Fruit fly (Drosophila melanogaster) whole organism, larva: ENCODE results near the gene tal-AA.

Source experiments
- noc ChIP-seq: fragments of 200-800 bp; sonication (Bioruptor generic); optimal IDR thresholded peaks from 3 replicates; lab custom pipeline; 2019; ENCODE audit warnings: missing biosample characterization, mild to moderate bottlenecking, missing genetic modification characterization, moderate library complexity

The tal-AA gene

DNA sequence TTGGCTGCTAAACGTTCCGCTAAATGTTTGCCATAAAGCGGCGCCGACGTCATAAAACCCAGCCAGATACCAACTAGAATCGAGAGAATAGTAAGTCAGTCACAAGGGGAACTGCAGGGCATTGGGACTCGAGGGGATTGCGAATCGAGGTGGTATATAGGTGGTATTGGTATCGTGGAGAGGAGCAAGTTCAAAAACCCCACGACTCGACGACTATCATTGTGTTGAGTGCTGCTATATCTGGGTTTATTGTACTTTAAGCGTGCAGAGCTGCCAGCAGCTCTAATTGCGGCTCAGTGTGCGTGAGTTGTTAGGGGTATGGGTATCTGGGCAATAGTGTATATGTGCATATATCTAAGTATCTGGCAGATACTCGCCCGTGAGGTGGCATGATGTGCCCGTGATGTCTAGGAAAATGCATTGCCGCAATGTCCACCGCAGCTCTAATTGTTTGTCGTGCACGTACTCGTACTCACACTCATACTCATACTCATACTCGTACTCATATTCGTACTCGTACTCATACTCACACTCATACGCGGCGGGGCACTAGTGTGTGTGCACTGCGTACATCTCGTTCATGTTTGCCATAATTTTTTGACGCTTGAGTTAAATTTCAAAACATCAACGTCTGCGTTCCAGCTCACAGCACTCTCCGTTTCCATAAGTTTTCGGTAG, 6.7 kb upstream of the tal-AA start:
- no peak for TF ChIP-seq noc (tag; lab: Kevin White, UChicago)

DNA sequence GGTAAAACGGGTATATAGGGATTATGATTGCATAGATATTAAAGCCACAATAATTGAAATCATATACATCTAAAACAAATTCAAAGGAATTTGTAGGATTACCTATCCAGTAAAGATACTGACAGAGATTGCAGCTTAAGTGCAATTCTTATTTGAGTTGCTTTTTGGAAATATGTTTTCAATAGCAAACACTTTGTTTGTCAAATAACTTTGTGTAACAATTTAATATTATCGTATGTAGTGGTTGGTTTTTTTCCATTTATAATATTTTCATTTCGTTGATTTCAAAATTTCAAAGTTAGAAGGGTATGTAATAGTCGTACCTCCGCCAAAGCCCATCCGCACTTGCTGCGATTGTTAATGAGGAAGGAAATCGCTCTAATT, 6.2 kb upstream of the tal-AA start:
- no peak for TF ChIP-seq noc (tag; lab: Kevin White, UChicago)

DNA sequence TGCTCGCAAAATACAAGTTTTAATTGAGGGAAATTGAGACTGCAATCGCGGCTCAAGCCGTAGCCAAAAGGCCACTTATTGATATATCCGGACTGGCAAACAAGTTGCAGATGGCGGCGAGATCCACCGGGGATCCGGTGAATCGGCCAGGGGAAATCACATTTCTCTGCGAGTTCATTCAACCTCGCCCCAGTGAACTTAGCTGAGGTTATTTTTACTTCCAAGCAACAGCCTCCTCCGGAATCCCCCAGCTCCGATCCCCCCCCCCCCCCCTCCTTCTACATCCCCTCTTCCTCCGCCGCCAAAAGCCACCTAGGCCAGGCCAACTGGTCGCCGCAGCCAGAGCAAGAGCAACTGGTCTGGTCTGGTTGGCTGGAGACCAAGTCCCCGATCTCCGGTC, 5.6 kb upstream of the tal-AA start:
- no peak for TF ChIP-seq noc (tag; lab: Kevin White, UChicago)

DNA sequence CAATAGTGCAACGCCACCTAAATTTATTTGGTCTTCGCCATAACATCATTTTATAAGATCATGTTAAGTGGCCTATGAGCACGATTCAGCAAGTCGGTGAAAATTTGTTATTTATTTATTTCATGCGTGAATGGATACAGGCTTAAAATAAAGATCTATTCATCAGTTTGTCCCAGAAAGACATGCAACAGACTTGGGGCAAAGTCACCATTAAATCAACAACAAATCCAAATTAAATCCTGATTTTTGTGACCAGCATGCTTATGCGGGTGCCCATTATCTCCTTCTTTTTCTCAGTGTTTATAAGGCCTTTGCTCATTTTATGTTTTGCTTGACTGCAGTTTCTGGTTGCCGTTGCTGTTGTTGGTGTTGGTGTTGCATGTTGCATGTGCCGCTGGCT, 5.0 kb upstream of the tal-AA start:
- TF ChIP-seq noc (tag; lab: Kevin White, UChicago), result no peak

DNA sequence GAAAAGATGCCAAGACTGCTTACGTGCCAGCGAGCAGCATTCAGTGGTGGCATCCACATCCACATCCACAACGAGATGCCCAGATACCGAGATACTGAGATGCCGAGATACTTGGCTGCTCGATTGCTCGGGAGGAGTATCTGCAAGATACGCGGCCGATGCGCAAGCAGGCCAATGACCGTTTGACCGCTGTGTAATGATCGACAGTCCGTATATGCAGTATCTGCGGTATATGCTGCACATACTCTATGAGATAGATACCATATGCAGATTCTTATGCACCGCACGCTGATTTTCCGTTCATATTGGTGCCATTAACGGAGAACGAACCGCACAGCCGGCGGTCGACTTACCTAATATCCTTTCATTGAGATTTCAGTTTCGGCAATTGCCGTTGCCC, 3.6 kb upstream of the tal-AA start:
- no peak for TF ChIP-seq noc (tag; lab: Kevin White, UChicago)

DNA sequence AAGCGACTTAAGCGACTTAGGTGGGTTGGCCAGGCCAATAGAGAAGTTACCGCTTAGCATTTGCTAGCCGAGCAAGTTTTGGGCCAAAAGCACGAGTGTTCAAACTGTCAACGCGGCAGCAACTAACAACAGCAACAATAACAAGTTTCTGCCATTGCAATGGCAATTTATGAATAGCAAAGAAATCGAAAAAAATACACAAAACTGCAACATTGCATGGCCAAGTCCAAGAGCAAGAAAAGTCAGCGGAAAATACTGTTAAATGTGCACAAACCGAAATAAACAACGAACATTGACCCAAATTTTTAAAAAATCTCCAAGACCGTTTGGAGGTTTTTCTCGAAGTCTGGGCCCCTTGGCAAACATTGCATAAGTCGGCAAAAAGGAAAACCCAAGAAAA, 2.6 kb upstream of the tal-AA start:
- TF ChIP-seq noc (tag; lab: Kevin White, UChicago), result no peak

DNA sequence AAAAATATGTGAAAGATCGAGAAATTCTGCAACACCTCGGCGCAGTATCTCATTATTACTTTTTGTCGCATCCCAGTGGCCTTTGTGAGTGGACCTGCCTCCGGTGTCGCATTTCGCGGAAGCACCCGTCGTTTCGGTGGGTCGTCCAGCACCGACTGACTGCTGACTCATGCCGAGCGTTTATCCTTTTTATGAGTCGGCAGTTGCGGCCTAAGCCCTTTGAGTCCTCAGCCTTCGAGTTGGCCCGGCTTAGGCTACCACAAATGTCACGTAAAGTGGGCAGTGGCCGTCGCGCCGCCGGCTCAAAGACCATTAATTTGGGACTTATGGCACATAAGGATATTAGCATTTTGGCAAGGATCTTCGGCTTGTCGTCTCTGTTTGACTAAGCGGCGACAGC, 1.2 kb upstream of the tal-AA start:
- no peak for TF ChIP-seq noc (tag; lab: Kevin White, UChicago)

DNA sequence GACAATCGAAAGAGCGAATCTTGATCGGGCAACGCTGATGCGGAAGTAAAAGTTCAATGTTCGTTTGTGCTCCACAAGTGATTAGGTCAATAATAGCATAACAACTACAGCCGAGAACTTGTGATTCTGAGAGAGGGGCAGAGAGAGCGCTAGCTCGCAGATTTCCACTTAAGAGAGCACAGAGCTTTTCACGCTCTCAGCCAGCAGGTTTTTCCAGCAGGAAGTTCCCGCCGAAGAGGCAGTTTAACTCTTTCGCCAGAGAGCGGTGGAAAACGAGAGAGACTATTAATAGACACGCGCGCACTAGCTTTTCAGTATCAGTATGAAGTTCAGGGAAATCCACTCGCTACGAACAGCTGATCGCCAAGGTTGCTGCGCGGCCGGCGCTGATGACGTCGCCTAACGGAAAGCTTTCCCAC, 2.1 kb downstream of the tal-AA start:
- no peak for TF ChIP-seq noc (tag; lab: Kevin White, UChicago)

DNA sequence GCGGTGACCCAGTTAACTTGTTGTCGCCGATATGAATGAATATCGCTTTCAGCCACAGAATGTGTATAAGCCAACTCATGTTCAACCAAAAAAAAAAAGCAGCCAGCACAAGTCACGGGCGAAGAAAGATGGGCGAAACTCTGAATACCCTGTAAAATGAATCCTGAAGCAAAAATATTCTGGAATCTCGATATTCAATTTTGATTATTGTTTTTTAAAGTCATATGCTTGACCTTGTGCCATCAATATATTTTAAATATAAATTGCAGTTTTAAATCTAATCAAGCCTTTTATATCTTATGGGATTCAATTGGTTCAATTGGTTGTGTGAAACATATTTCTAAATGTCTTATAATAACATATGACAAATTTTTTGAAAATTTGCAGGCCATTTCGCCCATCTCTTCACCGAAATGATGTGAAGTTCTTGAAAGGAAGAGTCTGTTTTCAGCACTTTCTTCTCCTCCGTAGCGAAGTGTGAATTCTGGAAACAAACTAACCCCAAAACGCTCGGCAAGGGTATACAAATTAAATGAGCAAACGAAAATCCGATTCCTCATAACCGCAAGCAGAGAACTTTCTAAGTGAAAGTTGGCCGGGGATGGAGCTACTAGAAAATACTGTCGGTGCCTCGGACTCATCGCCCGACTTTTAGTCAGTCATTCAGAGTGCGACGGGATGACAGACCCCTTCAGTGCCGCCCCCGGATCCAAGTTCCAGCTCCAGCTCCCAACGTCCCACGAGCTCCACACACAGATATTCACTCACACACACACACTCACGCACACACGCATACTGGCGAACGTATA, 2.9 kb downstream of the tal-AA start:
- no peak for TF ChIP-seq noc (tag; lab: Kevin White, UChicago)

DNA sequence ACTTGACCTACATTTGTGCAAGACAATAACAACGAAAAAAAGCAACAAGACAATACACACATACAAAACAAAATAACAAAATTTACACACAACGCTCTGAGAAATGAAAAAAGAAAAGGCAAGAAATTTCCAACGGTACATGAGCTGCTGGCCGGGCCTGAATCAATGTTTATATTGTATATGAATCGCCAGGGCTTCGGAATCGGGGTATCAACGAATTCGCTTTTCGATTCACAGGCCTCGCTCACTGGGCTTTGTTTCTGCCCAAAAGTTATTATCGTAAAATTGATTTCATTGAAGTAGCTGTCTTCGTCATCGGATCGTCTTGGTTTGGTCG, 3.4 kb downstream of the tal-AA start:
- no peak for TF ChIP-seq noc (tag; lab: Kevin White, UChicago)

DNA sequence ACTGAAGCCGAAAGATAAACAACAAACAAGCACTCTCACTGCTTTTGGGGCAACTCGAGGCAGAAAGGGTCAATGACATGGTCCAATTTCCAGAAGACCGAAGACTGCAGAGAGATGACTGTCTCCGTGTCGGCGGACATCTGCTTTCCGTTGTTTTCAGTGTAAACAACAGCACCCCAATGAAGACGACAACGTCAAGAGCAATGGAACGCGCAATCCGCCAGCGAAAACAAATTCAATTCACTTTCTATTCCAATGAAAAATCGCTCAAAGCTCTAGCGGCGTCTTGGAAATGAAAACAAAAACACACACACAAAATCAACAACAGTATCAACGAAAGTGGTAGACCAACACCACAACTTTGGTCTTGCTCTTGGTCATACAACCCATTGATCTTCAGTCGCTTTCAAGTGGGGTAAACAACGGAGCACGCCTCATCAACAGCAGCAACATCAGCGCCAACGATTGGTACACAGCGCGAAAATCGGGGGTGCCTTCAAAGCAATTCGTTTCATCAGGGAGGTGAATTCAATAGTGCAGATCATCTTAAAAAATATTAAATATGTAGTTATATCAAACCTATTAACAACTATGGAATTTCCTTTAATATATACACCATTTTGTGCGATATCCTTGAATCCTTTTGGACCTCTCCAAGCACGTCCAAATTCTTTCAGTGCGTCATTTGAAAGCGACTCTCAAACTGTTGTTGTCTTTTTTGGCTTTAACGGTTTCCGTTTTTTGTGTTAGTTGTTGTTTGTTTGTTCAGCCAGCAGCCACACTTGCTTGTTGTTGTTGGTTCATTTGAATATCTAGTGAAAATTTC, 4.8 kb downstream of the tal-AA start:
- TF ChIP-seq noc (tag; lab: Kevin White, UChicago), result peak; percentile 40

DNA sequence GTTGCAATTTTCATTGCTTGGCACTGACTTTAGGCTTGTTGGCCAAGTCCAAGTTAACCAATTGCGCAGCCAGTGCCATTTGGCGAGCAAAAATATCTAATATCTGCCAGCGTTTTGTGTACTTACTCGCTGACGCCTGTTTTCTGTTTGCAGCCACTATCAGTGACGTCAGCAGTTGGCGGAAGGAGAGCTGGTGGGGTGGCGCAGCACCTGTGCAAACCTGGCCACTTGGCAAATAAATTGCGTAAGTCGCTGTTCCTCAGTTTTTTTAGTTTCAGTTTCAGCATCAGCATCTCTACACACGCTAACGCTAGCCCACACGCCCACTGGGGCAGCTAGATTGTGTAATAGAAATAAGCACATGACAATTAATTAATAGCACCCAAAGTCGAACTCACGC, 6.1 kb downstream of the tal-AA start:
- no peak for TF ChIP-seq noc (tag; lab: Kevin White, UChicago)

DNA sequence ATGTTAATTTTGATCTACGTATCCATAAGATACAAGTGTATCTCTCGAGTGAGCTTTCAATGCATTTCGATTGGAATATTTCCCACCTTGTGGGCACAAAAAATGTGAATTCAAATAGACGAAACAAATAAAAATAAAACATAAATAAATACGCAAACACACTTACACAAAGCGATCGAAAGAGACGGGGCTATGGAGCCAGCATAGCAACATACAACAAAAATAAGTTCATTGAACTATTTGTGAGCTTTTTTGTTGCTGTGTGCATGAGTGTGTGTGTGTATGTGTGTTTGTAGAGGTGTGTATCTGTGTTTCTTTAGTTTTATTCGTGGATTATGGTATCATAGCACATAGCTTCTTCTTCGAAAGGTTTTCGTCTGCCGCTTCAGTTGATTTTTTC, 7.6 kb downstream of the tal-AA start:
- TF ChIP-seq noc (tag; lab: Kevin White, UChicago), result no peak

DNA sequence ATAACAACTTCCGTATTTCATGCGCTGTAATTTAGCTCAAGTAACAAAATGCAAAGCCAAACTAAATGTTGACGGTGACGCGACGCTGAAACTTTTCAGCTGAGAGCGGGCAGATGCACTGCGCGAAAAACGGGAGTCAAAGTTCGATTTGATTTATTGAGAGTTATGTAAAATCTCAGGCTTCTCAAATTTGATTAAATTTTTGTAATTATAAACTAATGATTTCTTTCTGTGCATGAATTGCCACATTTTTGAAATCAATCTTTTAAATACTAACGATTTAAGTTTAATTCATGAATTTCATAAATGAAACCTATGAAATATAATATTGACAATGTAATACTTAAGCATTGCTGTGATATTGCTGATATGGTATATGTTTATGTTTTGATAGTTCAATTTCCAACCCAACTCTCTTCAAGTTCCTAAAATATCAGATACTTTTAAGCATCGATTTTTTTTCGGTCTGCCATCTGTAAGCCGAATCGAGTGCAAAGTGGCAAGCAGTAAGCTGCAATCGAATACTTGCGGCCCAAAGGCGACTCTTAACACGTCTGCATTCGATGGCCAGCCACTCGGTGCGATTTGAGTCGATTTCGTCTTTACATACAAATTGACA, 9.8 kb downstream of the tal-AA start:
- no peak for TF ChIP-seq noc (tag; lab: Kevin White, UChicago)

DNA sequence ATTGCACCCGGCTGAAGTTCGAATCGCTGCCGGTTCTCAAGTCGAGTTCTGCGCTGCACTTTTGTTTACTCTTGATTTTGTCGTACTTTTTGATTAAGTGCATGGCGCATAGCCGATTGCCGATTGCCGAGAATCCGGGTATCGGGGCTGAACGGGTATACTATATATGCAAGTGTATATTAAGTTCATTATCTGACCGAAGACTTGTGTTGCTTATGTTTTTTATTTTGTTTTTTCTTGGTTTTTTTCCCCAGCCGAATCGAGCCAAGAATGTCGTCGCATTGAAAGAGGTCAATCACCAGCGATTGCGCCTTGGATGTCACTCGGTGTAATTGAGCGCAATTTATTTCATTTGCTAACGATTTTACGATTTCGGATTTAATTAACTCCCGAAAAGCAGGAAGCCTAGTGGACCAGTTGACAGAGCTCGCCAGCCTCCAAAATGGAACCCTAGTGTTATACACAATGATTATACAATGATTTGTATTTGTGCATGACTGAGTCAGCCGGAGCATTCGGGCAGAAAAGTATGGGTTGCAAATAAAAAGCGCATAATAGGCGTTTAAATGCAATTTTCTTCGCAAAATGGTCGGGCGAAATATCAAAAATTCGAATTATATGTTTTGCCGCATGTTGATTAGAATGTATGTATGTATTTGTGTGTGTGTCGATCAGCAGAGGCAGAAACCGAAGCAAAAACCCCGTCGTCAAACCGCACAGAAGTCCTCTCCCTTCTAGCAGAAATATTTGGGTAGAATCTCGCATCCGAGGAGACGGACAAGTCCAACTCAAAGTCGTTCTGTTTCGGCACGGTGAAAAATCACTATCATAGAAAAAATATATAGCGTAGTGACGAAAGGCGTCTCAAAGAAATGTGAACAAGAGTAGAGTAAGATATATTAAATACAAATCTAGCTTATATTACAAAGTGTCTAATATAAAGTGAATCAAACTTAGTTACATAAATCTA, 15.3 kb downstream of the tal-AA start, which contains the start of gene Mst87F:
Gene Mst87F (minus strand): TSS at position 56 of the 970 bp plus-strand sequence.
- no peak for TF ChIP-seq noc (tag; lab: Kevin White, UChicago)
